Worm (Caenorhabditis elegans): ENCODE results near the gene F18A1.7.
A peak's percentile ranks its signal among the peaks of the same experiment; 100 is the strongest.

F18A1.7 gene

DNA sequence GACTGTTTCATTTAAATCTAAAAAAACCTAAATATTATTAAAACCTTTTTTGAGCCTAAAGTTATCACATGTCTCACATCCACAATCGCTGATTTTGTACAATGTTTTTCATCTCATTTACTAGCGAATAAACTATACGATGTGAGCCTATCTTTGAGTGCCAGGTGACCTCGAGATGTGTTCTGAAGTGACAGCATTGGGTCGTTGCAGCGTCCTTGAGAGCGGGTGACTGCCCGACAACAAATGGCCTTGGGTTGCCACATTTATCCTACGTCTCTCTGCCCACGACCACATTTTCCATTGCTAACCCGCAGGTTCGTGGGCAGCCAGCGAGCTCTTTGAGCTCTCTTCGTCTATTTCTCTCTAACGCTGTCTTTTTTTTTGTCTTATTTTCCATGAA is 3.4 kb upstream of the F18A1.7 start, which contains the start of gene lir-2:
Gene lir-2 (plus strand): TSS at position 301 of the 400 bp plus-strand sequence.
- no peak for TF ChIP-seq C34B4.2 (tag; optimal IDR thresholded peaks at IDR 0.05)
- TF ChIP-seq vab-15 (tag; optimal IDR thresholded peaks at IDR 0.05): no peak
- TF ChIP-seq efl-1 (optimal IDR thresholded peaks at IDR 0.05): peak in 1 of 2 experiments; percentile 3
- TF ChIP-seq efl-1 (GFP tag; optimal IDR thresholded peaks at IDR 0.05 in 1 of 2): no peak
- TF ChIP-seq nhr-20 (tag; optimal IDR thresholded peaks at IDR 0.05): no peak
- no peak for TF ChIP-seq blmp-1 (tag; optimal IDR thresholded peaks at IDR 0.05)
- no peak for TF ChIP-seq lin-39 (tag; optimal IDR thresholded peaks at IDR 0.05)

- TF ChIP-seq dpl-1 (GFP tag; optimal IDR thresholded peaks at IDR 0.05): no peak
- no peak for TF ChIP-seq aha-1 (tag; optimal IDR thresholded peaks at IDR 0.05)
- TF ChIP-seq pax-3 (tag; optimal IDR thresholded peaks at IDR 0.05): no peak
- no peak for TF ChIP-seq fos-1 (tag; optimal IDR thresholded peaks at IDR 0.05)
- TF ChIP-seq lir-3 (tag; optimal IDR thresholded peaks at IDR 0.05; ENCODE audit: poor library complexity): no peak
- TF ChIP-seq hlh-17 (GFP tag; optimal IDR thresholded peaks at IDR 0.05; ENCODE audit: borderline replicate concordance): no peak
- no peak for TF ChIP-seq efl-3 (GFP tag; optimal IDR thresholded peaks at IDR 0.05)
- no peak for TF ChIP-seq fkh-4 (tag; optimal IDR thresholded peaks at IDR 0.05; ENCODE audit: borderline replicate concordance)
- TF ChIP-seq nhr-85 (tag): no peak
- no peak for TF ChIP-seq elt-3 (tag; optimal IDR thresholded peaks at IDR 0.05)
- TF ChIP-seq dsc-1 (tag; optimal IDR thresholded peaks at IDR 0.05): no peak
- TF ChIP-seq nhr-71 (tag; optimal IDR thresholded peaks at IDR 0.05): no peak
- TF ChIP-seq elt-2 (tag; optimal IDR thresholded peaks at IDR 0.05): no peak
- TF ChIP-seq ztf-11 (tag; optimal IDR thresholded peaks at IDR 0.05): no peak
- TF ChIP-seq nhr-20 (tag; optimal IDR thresholded peaks at IDR 0.05): no peak
Observed at ce11 chrII:7666338-7666737, 2.8 kb upstream of the F18A1.7 start.

DNA sequence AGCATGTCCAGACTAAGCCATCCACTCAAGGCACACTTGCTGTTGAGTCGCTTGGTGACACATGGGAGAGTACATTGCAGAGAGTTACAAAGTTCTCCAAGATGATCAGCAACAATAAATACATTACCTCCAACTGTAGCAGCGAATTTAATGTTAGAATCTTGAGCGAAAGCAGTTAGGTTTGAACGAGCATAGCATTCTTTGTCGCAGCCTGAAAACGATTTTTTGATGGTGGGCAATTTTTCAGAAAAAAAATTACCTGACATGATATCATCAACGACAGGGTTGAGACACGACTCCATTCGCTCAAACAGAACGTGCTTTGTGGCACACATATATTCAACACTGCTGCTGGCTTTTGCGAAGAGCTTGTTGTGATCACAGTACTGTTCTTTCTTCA is 526 bp downstream of the F18A1.7 start:
- TF ChIP-seq efl-1 (optimal IDR thresholded peaks at IDR 0.05) (no peak), efl-1 (GFP tag; optimal IDR thresholded peaks at IDR 0.05 in 1 of 2) (peak in 1 of 2 experiments; percentile 51), grh-1 (GFP tag; IDR thresholded peaks at IDR 0.05) (no peak)

- no peak for TF ChIP-seq nhr-77 (tag; optimal IDR thresholded peaks at IDR 0.05)
- no peak for TF ChIP-seq C04F5.9 (tag; optimal IDR thresholded peaks at IDR 0.05)
- TF ChIP-seq unc-62 (GFP tag; optimal IDR thresholded peaks at IDR 0.05): no peak
- no peak for TF ChIP-seq nhr-237 (tag; optimal IDR thresholded peaks at IDR 0.05)
- TF ChIP-seq skn-1 (tag; optimal IDR thresholded peaks at IDR 0.05): no peak
- no peak for TF ChIP-seq ama-1 (optimal IDR thresholded peaks at IDR 0.05)
- TF ChIP-seq nhr-76 (tag; optimal IDR thresholded peaks at IDR 0.05): no peak
- no peak for TF ChIP-seq irx-1 (tag; optimal IDR thresholded peaks at IDR 0.05)
- TF ChIP-seq F16B12.6 (tag; optimal IDR thresholded peaks at IDR 0.05): peak; percentile 7
- no peak for TF ChIP-seq tbx-2 (tag; optimal IDR thresholded peaks at IDR 0.05)
- TF ChIP-seq pax-3 (tag; optimal IDR thresholded peaks at IDR 0.05): no peak
- TF ChIP-seq zip-4 (GFP tag; optimal IDR thresholded peaks at IDR 0.05): no peak
- peak; percentile 74 for TF ChIP-seq lin-14 (GFP tag; optimal IDR thresholded peaks at IDR 0.05)
- TF ChIP-seq sptf-1 (tag; optimal IDR thresholded peaks at IDR 0.05): no peak
- no peak for TF ChIP-seq dsc-1 (tag; optimal IDR thresholded peaks at IDR 0.05)
- no peak for TF ChIP-seq ceh-8 (GFP tag; optimal IDR thresholded peaks at IDR 0.05)
- TF ChIP-seq lin-35 (GFP tag; optimal IDR thresholded peaks at IDR 0.05): peak; percentile 27 to 39
- no peak for TF ChIP-seq nhr-90 (tag; optimal IDR thresholded peaks at IDR 0.05; ENCODE audit: poor library complexity)
- TF ChIP-seq xbp-1 (tag; optimal IDR thresholded peaks at IDR 0.05): no peak
- TF ChIP-seq aha-1 (tag; optimal IDR thresholded peaks at IDR 0.05): no peak
- TF ChIP-seq nhr-12 (tag; optimal IDR thresholded peaks at IDR 0.05): no peak
- peak; percentile 46 for TF ChIP-seq rnt-1 (tag; optimal IDR thresholded peaks at IDR 0.05)
- no peak for TF ChIP-seq fkh-8 (tag; optimal IDR thresholded peaks at IDR 0.05)
- TF ChIP-seq nhr-20 (tag; optimal IDR thresholded peaks at IDR 0.05): peak; percentile 6
- TF ChIP-seq efl-1 (optimal IDR thresholded peaks at IDR 0.05): peak in 1 of 2 experiments; percentile 5
- peak in 1 of 2 experiments; percentile 30 for TF ChIP-seq efl-1 (GFP tag; optimal IDR thresholded peaks at IDR 0.05 in 1 of 2)
- TF ChIP-seq ztf-4 (tag; optimal IDR thresholded peaks at IDR 0.05): no peak
- TF ChIP-seq C16A3.4 (tag; optimal IDR thresholded peaks at IDR 0.05): no peak
- TF ChIP-seq ceh-82 (tag; optimal IDR thresholded peaks at IDR 0.05): no peak
- peak; percentile 8 to 31 (median 17) for TF ChIP-seq dpl-1 (GFP tag; optimal IDR thresholded peaks at IDR 0.05)
- TF ChIP-seq nhr-47 (tag; optimal IDR thresholded peaks at IDR 0.05): no peak
Observed at ce11 chrII:7662008-7662686, 1.4 kb downstream of the F18A1.7 start, which contains the start of gene alfa-1. Gene alfa-1, minus strand, starts transcription at chrII:7662522.

All from whole organism, L1 larva.